Fruit fly (Drosophila melanogaster) whole organism, prepupa: ENCODE measurements around the gene Obp28a.

Source experiments
- CG11294 ChIP-seq: fragments of 200-800 bp; sonication (Bioruptor generic); IDR thresholded peaks from 2 replicates; pipeline ENCODE4 v1.3.6; 2022; ENCODE audit warnings: missing biosample characterization, missing genetic modification characterization
- CG11762 ChIP-seq: fragments of 200-800 bp; sonication (Bioruptor generic); optimal IDR thresholded peaks from 3 replicates; lab custom pipeline; 2016; ENCODE audit warnings: missing biosample characterization, missing genetic modification characterization; ENCODE audit not compliant: insufficient read depth
- CG11902 ChIP-seq: fragments of 200-800 bp; sonication (Bioruptor generic); optimal IDR thresholded peaks from 3 replicates; lab custom pipeline; 2016; ENCODE audit warnings: missing biosample characterization, missing genetic modification characterization
- CG31627 ChIP-seq: fragments of 200-800 bp; sonication (Bioruptor generic); optimal IDR thresholded peaks from 3 replicates; lab custom pipeline; 2016; ENCODE audit warnings: missing biosample characterization, missing genetic modification characterization
- CG6854 ChIP-seq: fragments of 200-800 bp; sonication (Bioruptor generic); optimal IDR thresholded peaks from 2 replicates; lab custom pipeline; 2017; ENCODE audit warnings: missing biosample characterization, mild to moderate bottlenecking, missing genetic modification characterization
- Sox15 ChIP-seq: fragments of 200-800 bp; sonication (Bioruptor generic); optimal IDR thresholded peaks from 3 replicates; lab custom pipeline; 2016; ENCODE audit warnings: missing biosample characterization, missing genetic modification characterization

DNA sequence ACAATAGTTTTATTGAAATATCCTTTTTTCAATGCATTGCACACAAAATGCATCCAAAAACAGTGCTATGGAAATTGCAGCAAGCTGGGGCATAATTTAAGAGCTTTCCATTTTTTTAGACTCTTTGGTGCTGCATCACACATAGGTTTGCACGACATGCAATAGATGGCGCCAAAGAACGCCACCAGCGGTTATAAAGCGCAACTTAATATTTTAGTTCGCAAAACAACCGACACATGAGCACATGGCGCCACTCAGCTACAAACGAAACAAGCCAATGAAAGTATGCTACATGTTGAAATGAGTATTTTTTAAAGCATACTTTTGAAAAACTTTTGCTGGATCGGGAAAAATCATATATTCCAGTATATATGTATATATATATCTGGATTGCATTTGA is 37.8 kb upstream of the Obp28a start:
- TF ChIP-seq CG11294 (GFP tag; lab: Robert Waterston, UW) (0 out of 2 replicates have a peak, but pooled peaks have one; percentile 23), CG11762 (GFP tag; lab: Kevin White, UChicago) (peak; percentile 49), CG6854 (peak; percentile 13), CG31627 (GFP tag; lab: Kevin White, UChicago) (peak; percentile 91), Sox15 (GFP tag; lab: Kevin White, UChicago) (peak; percentile 42), CG11902 (GFP tag; lab: Kevin White, UChicago) (peak; percentile 55)
